Worm (Caenorhabditis elegans) whole organism, early embryonic: Measurements from ENCODE around the gene R04B3.1.

Source experiments
- flt-1 ChIP-seq: fragments of 200-800 bp; sonication (Bioruptor generic); IDR thresholded peaks from 2 replicates; pipeline ENCODE4 v1.3.6; 2022; ENCODE audit warnings: missing genetic modification characterization, missing compliant biosample characterization
- hmg-4 ChIP-seq: fragments of 200-800 bp; sonication (Bioruptor generic); optimal IDR thresholded peaks from 2 replicates; lab custom pipeline; 2018; ENCODE audit warnings: mild to moderate bottlenecking, missing genetic modification characterization, missing compliant biosample characterization
- pes-1 ChIP-seq: fragments of 200-800 bp; sonication (Bioruptor generic); IDR thresholded peaks from 2 replicates; pipeline ENCODE4 v1.3.6; 2022; ENCODE audit warnings: missing genetic modification reagents, missing genetic modification characterization, missing compliant biosample characterization

DNA sequence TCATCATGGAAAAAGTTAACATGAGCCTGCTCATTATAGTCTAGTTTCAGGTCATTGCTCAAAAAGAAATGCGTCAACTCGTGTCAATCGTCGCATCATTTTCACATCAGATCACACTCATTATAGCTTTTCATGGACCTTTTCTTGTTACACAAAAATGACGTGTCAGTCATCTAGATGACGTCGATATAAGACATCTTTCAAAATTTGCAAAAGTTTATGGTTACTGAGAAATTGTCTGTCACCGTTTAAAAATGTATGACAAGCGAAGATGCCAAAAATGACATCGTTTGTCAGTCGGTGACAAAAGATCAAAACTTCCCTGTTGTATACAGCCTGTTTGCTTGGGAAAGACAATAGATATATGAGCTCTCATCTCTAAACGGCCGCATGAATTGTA, 30.0 kb downstream of the R04B3.1 start:
- TF ChIP-seq hmg-4 (GFP tag; lab: Kevin White, UChicago): no peak
- TF ChIP-seq pes-1 (GFP tag; lab: Robert Waterston, UW): no peak
- TF ChIP-seq flt-1 (GFP tag; lab: Robert Waterston, UW): no peak
